Fruit fly (Drosophila melanogaster) whole organism, embryonic: ENCODE results near the gene Cnep1r2.

ENCODE experiments used
- CG12744 ChIP-seq: fragments of 200-800 bp; sonication (Bioruptor generic); optimal IDR thresholded peaks from 2 replicates; lab custom pipeline; 2016; ENCODE audit warnings: missing biosample characterization, missing genetic modification characterization
- CG13123 ChIP-seq: fragments of 200-800 bp; sonication (Bioruptor generic); optimal IDR thresholded peaks from 2 replicates; lab custom pipeline; 2016; ENCODE audit warnings: missing biosample characterization, missing genetic modification characterization
- CG14014 ChIP-seq: fragments of 200-800 bp; sonication (Bioruptor generic); IDR thresholded peaks from 2 replicates; pipeline ENCODE4 v1.3.6; 2022; ENCODE audit warnings: missing biosample characterization, missing genetic modification characterization
- CG17912 ChIP-seq: fragments of 200-800 bp; sonication (Bioruptor generic); optimal IDR thresholded peaks from 2 replicates; lab custom pipeline; 2018; ENCODE audit warnings: missing biosample characterization, mild to moderate bottlenecking, missing genetic modification characterization
- CG18011 ChIP-seq: fragments of 200-800 bp; sonication (Bioruptor generic); optimal IDR thresholded peaks from 2 replicates; lab custom pipeline; 2017; ENCODE audit warnings: missing biosample characterization, missing genetic modification characterization, mild to moderate bottlenecking, moderate library complexity, missing genotype
- CG2202 ChIP-seq: fragments of 200-800 bp; sonication (Bioruptor generic); optimal IDR thresholded peaks from 2 replicates; lab custom pipeline; 2018; ENCODE audit warnings: missing biosample characterization, mild to moderate bottlenecking, missing genetic modification characterization
- CG2875 ChIP-seq: fragments of 200-800 bp; sonication (Bioruptor generic); optimal IDR thresholded peaks from 2 replicates; lab custom pipeline; 2017; ENCODE audit warnings: missing biosample characterization, mild to moderate bottlenecking, missing genetic modification characterization, missing genetic modification reagents
- CG3407 ChIP-seq: fragments of 200-800 bp; sonication (Bioruptor generic); optimal IDR thresholded peaks from 2 replicates; lab custom pipeline; 2018; ENCODE audit warnings: missing biosample characterization, mild to moderate bottlenecking, missing genetic modification characterization
- CG3726 ChIP-seq: fragments of 200-800 bp; sonication (Bioruptor generic); IDR thresholded peaks from 3 replicates; pipeline ENCODE4, ENCODE4 v1.3.6; 2022; ENCODE audit warnings: missing biosample characterization, missing genetic modification characterization
- CG6272 ChIP-seq: fragments of 200-800 bp; sonication (Bioruptor generic); IDR thresholded peaks from 2 replicates; pipeline ENCODE4 v1.3.6; 2022; ENCODE audit warnings: missing biosample characterization, missing genetic modification characterization
- CG6689 ChIP-seq: fragments of 200-800 bp; sonication (Bioruptor generic); IDR thresholded peaks from 2 replicates; pipeline ENCODE4 v1.3.6; 2022; ENCODE audit warnings: missing biosample characterization, missing genetic modification characterization
- CG7745 ChIP-seq: fragments of 200-800 bp; sonication (Bioruptor generic); optimal IDR thresholded peaks from 2 replicates; lab custom pipeline; 2018; ENCODE audit warnings: missing biosample characterization, mild to moderate bottlenecking, missing genetic modification characterization, moderate library complexity
- CG8924 ChIP-seq: fragments of 200-800 bp; optimal IDR thresholded peaks from 3 replicates; lab custom pipeline; 2019; ENCODE audit warnings: missing biosample characterization, mild to moderate bottlenecking, missing genetic modification characterization, moderate library complexity
- CG9727 ChIP-seq: fragments of 200-800 bp; sonication (Bioruptor generic); optimal IDR thresholded peaks from 3 replicates; lab custom pipeline; 2017; ENCODE audit warnings: missing biosample characterization, mild to moderate bottlenecking, missing genetic modification characterization
- CG9932 ChIP-seq: fragments of 200-800 bp; sonication (Bioruptor generic); IDR thresholded peaks from 2 replicates; pipeline ENCODE4 v1.3.6; 2022; ENCODE audit warnings: missing biosample characterization, missing genetic modification characterization
- Camta ChIP-seq: fragments of 200-800 bp; sonication (Bioruptor generic); optimal IDR thresholded peaks from 2 replicates; lab custom pipeline; 2016; ENCODE audit warnings: missing biosample characterization, missing genetic modification characterization
- Dref ChIP-seq: fragments of 200-800 bp; sonication (Bioruptor generic); IDR thresholded peaks from 2 replicates; pipeline ENCODE4 v1.3.6; 2022; ENCODE audit warnings: missing biosample characterization, missing genetic modification characterization
- Drgx ChIP-seq: fragments of 200-800 bp; sonication (Bioruptor generic); IDR thresholded peaks from 2 replicates; pipeline ENCODE4 v1.3.6; 2022; ENCODE audit warnings: missing biosample characterization, missing genetic modification characterization
- ERR ChIP-seq: fragments of 200-800 bp; sonication (Bioruptor generic); optimal IDR thresholded peaks from 2 replicates; lab custom pipeline; 2016; ENCODE audit warnings: missing biosample characterization, missing genetic modification characterization
- H2.0 ChIP-seq: fragments of 200-800 bp; sonication (Bioruptor generic); IDR thresholded peaks from 2 replicates; pipeline ENCODE4 v1.3.6; 2022; ENCODE audit warnings: missing biosample characterization, missing genetic modification characterization
- Lhr ChIP-seq: fragments of 200-800 bp; sonication (Bioruptor generic); optimal IDR thresholded peaks from 3 replicates; lab custom pipeline; 2017; ENCODE audit warnings: mild to moderate bottlenecking, missing biosample characterization, missing genetic modification reagents, missing genetic modification characterization
- NFAT ChIP-seq: fragments of 200-800 bp; sonication (Bioruptor generic); IDR thresholded peaks from 2 replicates; pipeline ENCODE4 v1.3.6; 2022; ENCODE audit warnings: missing biosample characterization, missing genetic modification characterization
- Oaz ChIP-seq: fragments of 200-800 bp; sonication (Bioruptor generic); IDR thresholded peaks from 2 replicates; pipeline ENCODE4 v1.3.6; 2022; ENCODE audit warnings: missing biosample characterization, missing genetic modification characterization
- Opbp ChIP-seq: fragments of 200-800 bp; sonication (Bioruptor generic); IDR thresholded peaks from 3 replicates; pipeline ENCODE4 v1.3.6; 2022; ENCODE audit warnings: missing biosample characterization, missing genetic modification characterization; ENCODE audit not compliant: partially characterized antibody
- Pdp1 ChIP-seq, 2 experiments: fragments of 200-800 bp; sonication (Bioruptor generic); optimal IDR thresholded peaks; 3 replicates each; lab custom pipeline; 2016; ENCODE audit warnings: missing biosample characterization in 2 of 2, missing genetic modification characterization in 2 of 2, mild to moderate bottlenecking in 1 of 2, moderate library complexity in 1 of 2
- Poxn ChIP-seq: fragments of 200-800 bp; sonication (Bioruptor generic); IDR thresholded peaks from 2 replicates; pipeline ENCODE4 v1.3.6; 2022; ENCODE audit warnings: missing biosample characterization, missing genetic modification characterization
- Side ChIP-seq: fragments of 200-800 bp; sonication (Bioruptor generic); optimal IDR thresholded peaks from 2 replicates; lab custom pipeline; 2016; ENCODE audit warnings: missing biosample characterization, missing genetic modification characterization
- TFAM ChIP-seq: fragments of 200-800 bp; sonication (Bioruptor generic); optimal IDR thresholded peaks from 2 replicates; lab custom pipeline; 2017; ENCODE audit warnings: missing biosample characterization, missing genetic modification characterization, inconsistent platforms
- ato ChIP-seq: fragments of 200-800 bp; sonication (Bioruptor generic); IDR thresholded peaks from 2 replicates; pipeline ENCODE4 v1.3.6; 2022; ENCODE audit warnings: missing biosample characterization, missing genetic modification characterization; ENCODE audit not compliant: partially characterized antibody
- cad ChIP-seq: fragments of >200 bp; optimal IDR thresholded peaks from 2 replicates; lab custom pipeline; 2017; ENCODE audit warnings: missing biosample characterization, missing genetic modification characterization
- chinmo ChIP-seq: fragments of 200-800 bp; sonication (Bioruptor generic); IDR thresholded peaks from 4 replicates; pipeline ENCODE4 v1.3.6; 2022; ENCODE audit warnings: missing biosample characterization, missing genetic modification characterization; ENCODE audit not compliant: partially characterized antibody
- dimm ChIP-seq: fragments of 200-800 bp; sonication (Bioruptor generic); IDR thresholded peaks from 2 replicates; pipeline ENCODE4 v1.3.6; 2022; ENCODE audit warnings: missing biosample characterization, missing genetic modification characterization
- en ChIP-seq: fragments of 200-800 bp; sonication (Bioruptor generic); optimal IDR thresholded peaks from 2 replicates; lab custom pipeline; 2016; ENCODE audit warnings: missing biosample characterization, missing genetic modification characterization
- h ChIP-seq: fragments of >200 bp; optimal IDR thresholded peaks from 2 replicates; lab custom pipeline; 2017
- insv ChIP-seq, 2 experiments: fragments of 200-800 bp; sonication (Bioruptor generic); optimal IDR thresholded peaks; 3 replicates each; lab custom pipeline; 2016 to 2018; ENCODE audit warnings: missing biosample characterization in 2 of 2, missing genetic modification characterization in 2 of 2
- lab ChIP-seq: fragments of 200-800 bp; sonication (Bioruptor generic); optimal IDR thresholded peaks from 3 replicates; lab custom pipeline; 2017; ENCODE audit warnings: missing biosample characterization, missing genetic modification characterization, mild to moderate bottlenecking, moderate library complexity, missing genetic modification reagents
- mam ChIP-seq: fragments of 200-800 bp; sonication (Bioruptor generic); optimal IDR thresholded peaks from 3 replicates; lab custom pipeline; 2016; ENCODE audit warnings: missing biosample characterization, missing genetic modification characterization
- oc ChIP-seq: fragments of 200-800 bp; sonication (Bioruptor generic); optimal IDR thresholded peaks from 2 replicates; lab custom pipeline; 2018; ENCODE audit warnings: missing biosample characterization, mild to moderate bottlenecking, missing genetic modification characterization, moderate library complexity
- odd ChIP-seq: fragments of 200-800 bp; sonication (Bioruptor generic); optimal IDR thresholded peaks from 2 replicates; lab custom pipeline; 2017; ENCODE audit warnings: missing biosample characterization, mild to moderate bottlenecking, missing genetic modification characterization
- pan ChIP-seq, 4 experiments: fragments of >200 bp in 3 of 4; fragments of 200-800 bp in 1 of 4; sonication (Bioruptor generic) in 1 of 4; optimal IDR thresholded peaks in 3 of 4; IDR thresholded peaks in 1 of 4; 2 replicates each; pipeline versions ENCODE4 v1.3.6 to Lab custom; 2017 to 2022; ENCODE audit warnings: missing biosample characterization in 2 of 4, missing genetic modification characterization in 2 of 4, mixed read lengths in 1 of 4
- pfk ChIP-seq: fragments of 200-800 bp; sonication (Bioruptor generic); optimal IDR thresholded peaks from 2 replicates; lab custom pipeline; 2018; ENCODE audit warnings: missing biosample characterization, mild to moderate bottlenecking, missing genetic modification characterization, moderate library complexity
- pho ChIP-seq: fragments of 200-800 bp; sonication (Bioruptor generic); optimal IDR thresholded peaks from 2 replicates; lab custom pipeline; 2016; ENCODE audit warnings: missing biosample characterization, missing genetic modification characterization
- prd ChIP-seq, 3 experiments: fragments of >200 bp in 2 of 3; fragments of 200-800 bp in 1 of 3; sonication (Bioruptor generic) in 1 of 3; optimal IDR thresholded peaks in 2 of 3; IDR thresholded peaks in 1 of 3; 2 replicates in 2 of 3; 3 replicates in 1 of 3; pipeline versions ENCODE4 v1.3.6 to Lab custom; 2017 to 2022; ENCODE audit warnings: missing biosample characterization in 1 of 3, missing genetic modification characterization in 1 of 3
- rib ChIP-seq: fragments of 200-800 bp; sonication (Bioruptor generic); IDR thresholded peaks from 2 replicates; pipeline ENCODE4 v1.3.6; 2022; ENCODE audit warnings: missing biosample characterization, missing genetic modification characterization
- shn ChIP-seq: fragments of 200-800 bp; sonication (Bioruptor generic); optimal IDR thresholded peaks from 3 replicates; lab custom pipeline; 2016; ENCODE audit warnings: missing biosample characterization, missing genetic modification characterization
- sim ChIP-seq: fragments of 200-800 bp; sonication (Bioruptor generic); IDR thresholded peaks from 2 replicates; pipeline ENCODE4 v1.3.6; 2022; ENCODE audit warnings: missing biosample characterization, missing genetic modification characterization
- slou ChIP-seq: fragments of 200-800 bp; sonication (Bioruptor generic); optimal IDR thresholded peaks from 3 replicates; lab custom pipeline; 2016; ENCODE audit warnings: missing biosample characterization, missing genetic modification characterization
- tup ChIP-seq: fragments of 200-800 bp; sonication (Bioruptor generic); optimal IDR thresholded peaks from 2 replicates; lab custom pipeline; 2016; ENCODE audit warnings: missing biosample characterization, mild to moderate bottlenecking, missing genetic modification characterization, moderate library complexity
- tx ChIP-seq: fragments of 200-800 bp; sonication (Bioruptor generic); optimal IDR thresholded peaks from 2 replicates; lab custom pipeline; 2016; ENCODE audit warnings: missing biosample characterization, missing genetic modification characterization
- vvl ChIP-seq: fragments of 200-800 bp; sonication (Bioruptor generic); IDR thresholded peaks from 2 replicates; pipeline ENCODE4 v1.3.6; 2022; ENCODE audit warnings: missing biosample characterization, missing genetic modification characterization

Cnep1r2 gene

dm6 chr3L:10680728-10681306, 42.9 kb downstream of the Cnep1r2 start (continued):
- no peak for TF ChIP-seq odd
- TF ChIP-seq sim (GFP tag; lab: Robert Waterston, UW) = 0 out of 2 replicates have a peak, but pooled peaks have one; percentile 54
- TF ChIP-seq h (lab: Kevin White, UChicago) = no peak
- TF ChIP-seq CG2875 (GFP tag; lab: Kevin White, UChicago) = no peak
- peak; percentile 65; the same call in 1 of the 2 replicates for TF ChIP-seq rib
- TF ChIP-seq Opbp = no peak
- peak; percentile 20 for TF ChIP-seq lab
- TF ChIP-seq ato (GFP tag; lab: Robert Waterston, UW) = no peak
- no peak for TF ChIP-seq CG8924 (tag; lab: Kevin White, UChicago)
- TF ChIP-seq Lhr (GFP tag; lab: Kevin White, UChicago) = no peak
- no peak for TF ChIP-seq CG6272 (GFP tag; lab: Robert Waterston, UW)
- no peak for TF ChIP-seq shn (GFP tag; lab: Kevin White, UChicago)
- no peak for TF ChIP-seq TFAM
- no peak for TF ChIP-seq CG18011 (GFP tag; lab: Kevin White, UChicago)
- no peak for TF ChIP-seq cad (GFP tag; lab: Kevin White, UChicago)
- TF ChIP-seq Drgx (GFP tag; lab: Robert Waterston, UW) = 0 out of 2 replicates have a peak, but pooled peaks have one; percentile 28
- TF ChIP-seq CG13123 (GFP tag; lab: Kevin White, UChicago) = no peak
- peak; percentile 19 for TF ChIP-seq oc
- no peak for TF ChIP-seq mam (GFP tag; lab: Kevin White, UChicago)
- TF ChIP-seq slou (GFP tag; lab: Kevin White, UChicago) = no peak
- no peak for TF ChIP-seq tup
- no peak for TF ChIP-seq CG3407
- TF ChIP-seq prd (optimal IDR thresholded peaks at IDR 0.05; lab: Kevin White, UChicago) = no peak
- TF ChIP-seq prd (GFP tag; IDR thresholded peaks at IDR 0.05; lab: Robert Waterston, UW) = no peak
- TF ChIP-seq H2.0 (GFP tag; lab: Robert Waterston, UW) = peak; percentile 10; the same call in 1 of the 2 replicates
- no peak for TF ChIP-seq NFAT (GFP tag; lab: Robert Waterston, UW)
- TF ChIP-seq Dref = no peak
- TF ChIP-seq pan (optimal IDR thresholded peaks at IDR 0.05; lab: Kevin White, UChicago) = no peak
- peak in 1 of 2 experiments; percentile 15 for TF ChIP-seq pan (GFP tag; optimal IDR thresholded peaks at IDR 0.05 in 1 of 2, IDR thresholded peaks at IDR 0.05 in 1 of 2)
- TF ChIP-seq pfk (GFP tag; lab: Kevin White, UChicago) = no peak
- TF ChIP-seq dimm (GFP tag; lab: Robert Waterston, UW) = no peak
- TF ChIP-seq CG6689 = peak; percentile 44; the same call in 1 of the 2 replicates
- no peak for TF ChIP-seq CG9727 (GFP tag; lab: Kevin White, UChicago)
- no peak for TF ChIP-seq CG17912 (GFP tag; lab: Kevin White, UChicago)
- no peak for TF ChIP-seq ERR (GFP tag; lab: Kevin White, UChicago)
- TF ChIP-seq insv (GFP tag; optimal IDR thresholded peaks at IDR 0.05; lab: Kevin White, UChicago) = no peak
- no peak for TF ChIP-seq tx
- TF ChIP-seq CG12744 = no peak
- TF ChIP-seq pho (GFP tag; lab: Kevin White, UChicago) = no peak
- no peak for TF ChIP-seq Side (GFP tag; lab: Kevin White, UChicago)
- no peak for TF ChIP-seq CG3726 (GFP tag; lab: Robert Waterston, UW)
- 0 out of 2 replicates have a peak, but pooled peaks have one; percentile 10 for TF ChIP-seq CG14014 (GFP tag; lab: Robert Waterston, UW)
- no peak for TF ChIP-seq en
- peak; percentile 92 for TF ChIP-seq chinmo
- TF ChIP-seq CG9932 (GFP tag; lab: Robert Waterston, UW) = 0 out of 2 replicates have a peak, but pooled peaks have one; percentile 18
- peak; percentile 73 for TF ChIP-seq vvl (GFP tag; lab: Robert Waterston, UW)
- TF ChIP-seq Pdp1 (GFP tag; optimal IDR thresholded peaks at IDR 0.05; lab: Kevin White, UChicago) = no peak
- peak; percentile 21; the same call in 1 of the 2 replicates for TF ChIP-seq Oaz (GFP tag; lab: Robert Waterston, UW)
- TF ChIP-seq Poxn (GFP tag; lab: Robert Waterston, UW) = no peak
- TF ChIP-seq Camta (GFP tag; lab: Kevin White, UChicago) = no peak
- no peak for TF ChIP-seq CG7745 (tag; lab: Kevin White, UChicago)
- TF ChIP-seq CG2202 (tag; lab: Kevin White, UChicago) = no peak
